Worm (Caenorhabditis elegans) whole organism, L4 larva: ENCODE data around the gene amt-3.

Experiments used
- ZK546.5 ChIP-seq, 2 experiments: sonication (generic microtip); optimal IDR thresholded peaks; 2 replicates each; lab custom pipeline; 2017; ENCODE audit warnings: missing biosample characterization in 2 of 2, missing genetic modification characterization in 2 of 2
- aly-2 ChIP-seq: sonication (generic microtip); optimal IDR thresholded peaks from 2 replicates; lab custom pipeline; 2018; ENCODE audit warnings: missing biosample characterization, missing genetic modification characterization
- ceh-28 ChIP-seq: fragments of 150-350 bp; optimal IDR thresholded peaks from 2 replicates; lab custom pipeline; 2014; ENCODE audit warnings: missing biosample characterization, missing genetic modification reagents, missing genetic modification characterization
- egl-27 ChIP-seq: sonication (generic microtip); optimal IDR thresholded peaks from 3 replicates; lab custom pipeline; 2017; ENCODE audit warnings: missing biosample characterization, missing genetic modification reagents, missing genetic modification characterization
- fos-1 ChIP-seq: fragments of 150-350 bp; optimal IDR thresholded peaks from 2 replicates; lab custom pipeline; 2014; ENCODE audit warnings: missing biosample characterization, missing genetic modification characterization
- lin-29 ChIP-seq: fragments of 200-800 bp; sonication (Bioruptor generic); IDR thresholded peaks from 2 replicates; pipeline ENCODE4 v1.3.6; 2022; ENCODE audit warnings: missing genetic modification reagents, missing genetic modification characterization, missing compliant biosample characterization
- mep-1 ChIP-seq: fragments of 150-350 bp; sonication (generic microtip); optimal IDR thresholded peaks from 3 replicates; lab custom pipeline; 2014; ENCODE audit warnings: missing biosample characterization, missing genetic modification characterization
- nhr-10 ChIP-seq: fragments of 150-350 bp; optimal IDR thresholded peaks from 2 replicates; lab custom pipeline; 2014; ENCODE audit warnings: missing biosample characterization, missing genetic modification characterization
- nhr-237 ChIP-seq: sonication (generic microtip); optimal IDR thresholded peaks from 2 replicates; lab custom pipeline; 2017; ENCODE audit warnings: missing biosample characterization, missing genetic modification characterization
- nhr-76 ChIP-seq: fragments of 150-350 bp; optimal IDR thresholded peaks from 2 replicates; lab custom pipeline; 2014; ENCODE audit warnings: missing biosample characterization, missing genetic modification characterization
- unc-39 ChIP-seq: sonication (generic microtip); optimal IDR thresholded peaks from 2 replicates; lab custom pipeline; 2017; ENCODE audit warnings: missing biosample characterization, missing genetic modification characterization

- TF ChIP-seq egl-27 (tag; lab: Kevin White, UChicago) (no peak), unc-39 (no peak), nhr-76 (tag; lab: Kevin White, UChicago) (no peak), nhr-237 (tag; lab: Kevin White, UChicago) (no peak), fos-1 (tag; lab: Kevin White, UChicago) (no peak), ceh-28 (tag; lab: Kevin White, UChicago) (no peak), mep-1 (tag; lab: Kevin White, UChicago) (no peak), aly-2 (tag; lab: Kevin White, UChicago) (no peak), lin-29 (GFP tag; lab: Robert Waterston, UW) (no peak), nhr-10 (tag; lab: Kevin White, UChicago) (no peak), ZK546.5 (tag; optimal IDR thresholded peaks at IDR 0.05; lab: Kevin White, UChicago) (no peak)
These were observed 8.5 kb downstream of the amt-3 start, which contains the start of gene M195.2 for ce11 chrII:8360453-8360852.
